Worm (Caenorhabditis elegans): ENCODE results near the gene Y69A2AR.32.
A peak's percentile ranks its signal among the peaks of the same experiment; 100 is the strongest.

DNA sequence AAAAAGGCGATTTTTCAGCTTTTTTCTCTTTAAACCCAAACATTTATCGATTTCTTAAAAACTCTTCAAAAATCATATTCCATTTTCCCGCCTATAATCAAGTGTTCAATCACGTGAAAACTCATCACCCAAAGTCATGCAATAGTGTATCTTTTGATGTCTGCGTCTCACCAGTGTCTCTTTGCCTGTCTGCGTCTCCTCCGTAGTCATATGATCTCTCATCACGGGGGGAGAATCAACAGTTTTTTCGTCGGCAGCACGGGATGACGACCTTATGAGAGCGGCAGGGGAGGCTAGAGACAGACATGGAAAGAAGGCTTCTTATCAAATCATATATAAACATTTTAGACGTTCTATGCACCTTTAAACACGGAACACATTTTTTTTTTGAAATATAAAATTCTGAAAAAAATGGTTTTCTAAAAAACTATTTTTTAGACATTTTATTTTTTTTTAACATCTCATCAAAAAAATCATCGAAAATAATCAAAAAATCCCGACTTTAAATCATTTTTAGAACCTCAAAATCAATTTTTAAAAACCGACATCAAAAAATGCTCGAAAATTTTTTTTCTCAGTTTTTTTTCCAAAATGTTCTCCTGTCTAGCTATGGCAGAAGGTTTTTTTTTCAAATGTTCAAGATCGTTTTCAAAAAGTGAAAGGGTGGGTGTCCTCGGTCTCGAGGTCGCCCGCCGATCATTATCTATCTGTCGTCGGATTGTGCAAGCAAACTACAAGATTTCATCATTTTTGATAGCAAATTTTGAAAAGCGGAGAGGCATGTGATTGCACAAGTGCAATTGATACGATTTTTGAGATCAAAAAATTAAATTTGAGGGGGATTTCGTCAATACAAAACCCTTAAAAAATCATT lies 8.0 kb upstream of the Y69A2AR.32 start:
- TF ChIP-seq T22C8.4 (GFP tag; IDR thresholded peaks at IDR 0.05) (peak; percentile 7; the same call in 1 of the 2 replicates), tab-1 (GFP tag; IDR thresholded peaks at IDR 0.05) (no peak), flt-1 (GFP tag; IDR thresholded peaks at IDR 0.05) (peak; percentile 49; the same call in 1 of the 2 replicates), cog-1 (tag; optimal IDR thresholded peaks at IDR 0.05) (peak; percentile 43), klf-2 (GFP tag; conservative IDR thresholded peaks at IDR 0.05) (0 out of 2 replicates have a peak, but pooled peaks have one; percentile 9), med-1 (GFP tag; optimal IDR thresholded peaks at IDR 0.05; ENCODE audit: insufficient read depth) (no peak), ztf-29 (GFP tag; IDR thresholded peaks at IDR 0.05) (no peak), ref-1 (GFP tag; conservative IDR thresholded peaks at IDR 0.05) (no peak)

Measured in whole organism, midembryonic.